Fruit fly (Drosophila melanogaster) whole organism: ENCODE data around the gene CG32461.

ENCODE experiments used
- Dll ChIP-seq: fragments of >200 bp; optimal IDR thresholded peaks from 2 replicates; lab custom pipeline; 2017
- pan ChIP-seq: fragments of >200 bp; optimal IDR thresholded peaks from 2 replicates; lab custom pipeline; 2017
- usp ChIP-seq: fragments of >200 bp; optimal IDR thresholded peaks from 2 replicates; lab custom pipeline; 2017; ENCODE audit warnings: missing biosample characterization, missing genetic modification characterization, mixed read lengths

- TF ChIP-seq usp (GFP tag; lab: Kevin White, UChicago) (no peak), pan (lab: Kevin White, UChicago) (no peak), Dll (lab: Kevin White, UChicago) (no peak)
Measured at dm6 chr3L:22960322-22960721, 5.2 kb upstream of the CG32461 start.
